Fruit fly (Drosophila melanogaster) whole organism, wandering third instar larva: Measurements from ENCODE around the gene AlaRS.

Experiments used
- Abd-B ChIP-seq: fragments of >200 bp; optimal IDR thresholded peaks from 2 replicates; lab custom pipeline; 2017; ENCODE audit warnings: missing biosample characterization, missing genetic modification characterization
- CG32264 ChIP-seq: fragments of 200-800 bp; sonication (Bioruptor generic); optimal IDR thresholded peaks from 2 replicates; lab custom pipeline; 2016; ENCODE audit warnings: missing biosample characterization, missing genetic modification characterization
- CG9705 ChIP-seq: fragments of 200-800 bp; sonication (Bioruptor generic); optimal IDR thresholded peaks from 2 replicates; lab custom pipeline; 2018; ENCODE audit warnings: missing biosample characterization, mild to moderate bottlenecking, missing genetic modification characterization
- CrebA ChIP-seq: fragments of 200-800 bp; sonication (Bioruptor generic); optimal IDR thresholded peaks from 2 replicates; lab custom pipeline; 2016; ENCODE audit warnings: missing biosample characterization, mild to moderate bottlenecking, missing genetic modification characterization, borderline replicate concordance
- Dfd ChIP-seq: fragments of >200 bp; optimal IDR thresholded peaks from 2 replicates; lab custom pipeline; 2017; ENCODE audit warnings: missing biosample characterization, missing genetic modification characterization
- Dif ChIP-seq: fragments of 200-275, 200-300 bp; sonication (Bioruptor generic); optimal IDR thresholded peaks from 2 replicates; lab custom pipeline; 2018; ENCODE audit warnings: missing biosample characterization, missing genetic modification characterization; ENCODE audit not compliant: partially characterized antibody
- GATAd ChIP-seq: sonication (Bioruptor generic); optimal IDR thresholded peaks from 2 replicates; lab custom pipeline; 2016; ENCODE audit warnings: missing biosample characterization, missing genetic modification characterization
- HLH106 ChIP-seq: fragments of 200-800 bp; optimal IDR thresholded peaks from 3 replicates; lab custom pipeline; 2019; ENCODE audit warnings: missing biosample characterization, mild to moderate bottlenecking, missing genetic modification characterization, moderate library complexity
- Hnf4 ChIP-seq: fragments of 200-800 bp; sonication (Bioruptor generic); optimal IDR thresholded peaks from 2 replicates; lab custom pipeline; 2016; ENCODE audit warnings: missing biosample characterization, mild to moderate bottlenecking, missing genetic modification characterization
- Hr78 ChIP-seq: fragments of >200 bp; optimal IDR thresholded peaks from 2 replicates; lab custom pipeline; 2017; ENCODE audit warnings: missing biosample characterization, missing genetic modification characterization
- Hr83 ChIP-seq: fragments of 200-300 bp; sonication (Bioruptor generic); optimal IDR thresholded peaks from 2 replicates; lab custom pipeline; 2016; ENCODE audit warnings: missing biosample characterization, mild to moderate bottlenecking, missing genetic modification characterization, moderate library complexity; ENCODE audit not compliant: poor library complexity, severe bottlenecking
- Jra ChIP-seq: sonication (Bioruptor generic); optimal IDR thresholded peaks from 2 replicates; lab custom pipeline; 2016; ENCODE audit warnings: missing biosample characterization, missing genetic modification characterization
- Mio ChIP-seq: sonication (Bioruptor generic); optimal IDR thresholded peaks from 2 replicates; lab custom pipeline; 2016; ENCODE audit warnings: missing biosample characterization, missing genetic modification characterization
- Myc ChIP-seq: fragments of >200 bp; optimal IDR thresholded peaks from 2 replicates; lab custom pipeline; 2017
- N ChIP-seq: fragments of >200 bp; optimal IDR thresholded peaks from 2 replicates; lab custom pipeline; 2018; ENCODE audit warnings: missing biosample characterization, missing external identifiers, missing genetic modification characterization
- OdsH ChIP-seq: fragments of 200-800 bp; sonication (Bioruptor generic); optimal IDR thresholded peaks from 2 replicates; lab custom pipeline; 2016; ENCODE audit warnings: missing biosample characterization, mild to moderate bottlenecking, missing genetic modification characterization
- Rel ChIP-seq, 2 experiments: fragments of 200-800 bp; sonication (Bioruptor generic) in 1 of 2; optimal IDR thresholded peaks; 2 replicates in 1 of 2; 3 replicates in 1 of 2; lab custom pipeline; 2016 to 2019; ENCODE audit warnings: mild to moderate bottlenecking in 2 of 2, missing biosample characterization in 2 of 2, missing genetic modification characterization in 2 of 2, moderate library complexity in 1 of 2
- Sp1 ChIP-seq: fragments of 200-800 bp; sonication (Bioruptor generic); optimal IDR thresholded peaks from 3 replicates; lab custom pipeline; 2019; ENCODE audit warnings: missing biosample characterization, mild to moderate bottlenecking, missing genetic modification characterization, moderate library complexity
- Vsx2 ChIP-seq: fragments of 200-300, 225-300 bp; sonication (Bioruptor generic); optimal IDR thresholded peaks from 2 replicates; lab custom pipeline; 2018; ENCODE audit warnings: missing biosample characterization, missing genetic modification characterization; ENCODE audit not compliant: partially characterized antibody
- br ChIP-seq: fragments of 200-800 bp; sonication (Bioruptor generic); optimal IDR thresholded peaks from 2 replicates; lab custom pipeline; 2016; ENCODE audit warnings: missing biosample characterization, missing genetic modification characterization
- brk ChIP-seq: fragments of 200-800 bp; sonication (Bioruptor generic); optimal IDR thresholded peaks from 2 replicates; lab custom pipeline; 2016; ENCODE audit warnings: missing biosample characterization, mild to moderate bottlenecking, missing genetic modification characterization
- dl ChIP-seq, 2 experiments: fragments of 175-275, 200-275 bp in 1 of 2; fragments of 200-275 bp in 1 of 2; sonication (Bioruptor generic); optimal IDR thresholded peaks; lab custom pipeline; 2018; ENCODE audit warnings: mild to moderate bottlenecking in 2 of 2, missing biosample characterization in 2 of 2, missing genetic modification characterization in 2 of 2, moderate library complexity in 2 of 2; ENCODE audit not compliant: partially characterized antibody in 2 of 2, insufficient read depth in 1 of 2
- dmrt93B ChIP-seq: fragments of 200-800 bp; sonication (Bioruptor generic); optimal IDR thresholded peaks from 2 replicates; lab custom pipeline; 2018; ENCODE audit warnings: missing biosample characterization, mild to moderate bottlenecking, missing genetic modification characterization
- dsf ChIP-seq: sonication (Bioruptor generic); optimal IDR thresholded peaks from 2 replicates; lab custom pipeline; 2016; ENCODE audit warnings: missing biosample characterization, missing genetic modification characterization, borderline replicate concordance
- ey ChIP-seq: fragments of 200-800 bp; sonication (Bioruptor generic); optimal IDR thresholded peaks from 2 replicates; lab custom pipeline; 2016; ENCODE audit warnings: missing biosample characterization, missing genetic modification characterization
- foxo ChIP-seq, 2 experiments: fragments of 200-800 bp; sonication (Bioruptor generic); optimal IDR thresholded peaks; 2 replicates in 1 of 2; 3 replicates in 1 of 2; lab custom pipeline; 2016 to 2017; ENCODE audit warnings: missing biosample characterization in 2 of 2, missing genetic modification characterization in 2 of 2
- fru ChIP-seq: fragments of 200-800 bp; sonication (Bioruptor generic); optimal IDR thresholded peaks from 3 replicates; lab custom pipeline; 2016; ENCODE audit warnings: missing biosample characterization, mild to moderate bottlenecking, missing genetic modification characterization
- h ChIP-seq: fragments of 200-800 bp; sonication (Bioruptor generic); optimal IDR thresholded peaks from 3 replicates; lab custom pipeline; 2016; ENCODE audit warnings: missing biosample characterization, mild to moderate bottlenecking, missing genetic modification characterization
- jim ChIP-seq: fragments of 175-275, 200-325 bp; sonication (Bioruptor generic); optimal IDR thresholded peaks from 2 replicates; lab custom pipeline; 2016; ENCODE audit warnings: missing biosample characterization, mild to moderate bottlenecking, missing genetic modification characterization
- lola ChIP-seq: fragments of >200 bp; optimal IDR thresholded peaks from 2 replicates; lab custom pipeline; 2017; ENCODE audit warnings: missing biosample characterization, missing genetic modification characterization
- pan ChIP-seq: fragments of >200 bp; optimal IDR thresholded peaks from 2 replicates; lab custom pipeline; 2017
- psq ChIP-seq: fragments of 200-800 bp; sonication (Bioruptor generic); optimal IDR thresholded peaks from 3 replicates; lab custom pipeline; 2017; ENCODE audit warnings: missing biosample characterization, mild to moderate bottlenecking, missing genetic modification characterization, moderate library complexity
- rgr ChIP-seq: fragments of 200-800 bp; sonication (Bioruptor generic); optimal IDR thresholded peaks from 3 replicates; lab custom pipeline; 2016; ENCODE audit warnings: missing biosample characterization, mild to moderate bottlenecking, missing genetic modification characterization
- sage ChIP-seq: fragments of 200-800 bp; sonication (Bioruptor generic); optimal IDR thresholded peaks from 2 replicates; lab custom pipeline; 2016; ENCODE audit warnings: missing biosample characterization, mild to moderate bottlenecking, missing genetic modification characterization
- sv ChIP-seq: fragments of 200-800 bp; sonication (Bioruptor generic); optimal IDR thresholded peaks from 3 replicates; lab custom pipeline; 2016; ENCODE audit warnings: missing biosample characterization, missing genetic modification characterization
- tai ChIP-seq: sonication (Bioruptor generic); optimal IDR thresholded peaks from 2 replicates; lab custom pipeline; 2016; ENCODE audit warnings: missing biosample characterization, missing genetic modification characterization
- usp ChIP-seq: fragments of >200 bp; optimal IDR thresholded peaks from 2 replicates; lab custom pipeline; 2017; ENCODE audit warnings: missing biosample characterization, missing genetic modification characterization
- woc ChIP-seq: sonication (Bioruptor generic); optimal IDR thresholded peaks from 2 replicates; lab custom pipeline; 2016; ENCODE audit warnings: missing biosample characterization, mild to moderate bottlenecking, missing genetic modification characterization

Gene AlaRS

dm6 chr2L:8365701-8366643, 15.6 kb downstream of the AlaRS start, which contains the start of gene Pp2A-29B:
Gene Pp2A-29B, plus strand, starts transcription at chr2L:8366038.
- peak; percentile 4 for TF ChIP-seq ey (GFP tag; lab: Kevin White, UChicago)
- TF ChIP-seq Hr78 (GFP tag; lab: Kevin White, UChicago): no peak
- TF ChIP-seq dmrt93B: no peak
- no peak for TF ChIP-seq lola (GFP tag; lab: Kevin White, UChicago)
- no peak for TF ChIP-seq usp (GFP tag; lab: Kevin White, UChicago)
- TF ChIP-seq OdsH (GFP tag; lab: Kevin White, UChicago): no peak
- TF ChIP-seq HLH106 (tag; lab: Kevin White, UChicago): peak; percentile 49
- TF ChIP-seq rgr (GFP tag; lab: Kevin White, UChicago): peak; percentile 38
- TF ChIP-seq CG9705: peak; percentile 19
- TF ChIP-seq sage (GFP tag; lab: Kevin White, UChicago): peak; percentile 23
- TF ChIP-seq psq (GFP tag; lab: Kevin White, UChicago): no peak
- TF ChIP-seq Dfd: no peak
- peak; percentile 55 for TF ChIP-seq h (GFP tag; lab: Kevin White, UChicago)
- peak; percentile 53 for TF ChIP-seq Hnf4 (GFP tag; lab: Kevin White, UChicago)
- TF ChIP-seq Abd-B (GFP tag; lab: Kevin White, UChicago): no peak
- TF ChIP-seq foxo (GFP tag; optimal IDR thresholded peaks at IDR 0.05; lab: Kevin White, UChicago): peak in 1 of 2 experiments; percentile 23
- no peak for TF ChIP-seq dl (GFP tag; optimal IDR thresholded peaks at IDR 0.05; lab: Kevin White, UChicago; ENCODE audit: insufficient read depth in 1 of 2, partially characterized antibody in 2 of 2)
- peak; percentile 88 for TF ChIP-seq N (GFP tag; lab: Kevin White, UChicago)
- TF ChIP-seq fru: peak; percentile 23
- no peak for TF ChIP-seq br (GFP tag; lab: Kevin White, UChicago)
- no peak for TF ChIP-seq Hr83
- peak; percentile 54 for TF ChIP-seq dsf (GFP tag; lab: Kevin White, UChicago)
- TF ChIP-seq Dif (GFP tag; lab: Kevin White, UChicago): no peak
- no peak for TF ChIP-seq Myc (lab: Kevin White, UChicago)
- TF ChIP-seq woc (GFP tag; lab: Kevin White, UChicago): peak; percentile 59
- TF ChIP-seq Sp1: peak; percentile 33
- no peak for TF ChIP-seq Rel (GFP tag; optimal IDR thresholded peaks at IDR 0.05; lab: Kevin White, UChicago)
- peak; percentile 31 for TF ChIP-seq Rel (tag; optimal IDR thresholded peaks at IDR 0.05; lab: Kevin White, UChicago)
- peak; percentile 63 for TF ChIP-seq Jra (GFP tag; lab: Kevin White, UChicago)
- peak; percentile 81 for TF ChIP-seq brk (GFP tag; lab: Kevin White, UChicago)
- no peak for TF ChIP-seq GATAd (GFP tag; lab: Kevin White, UChicago)

dm6 chr2L:8364006-8364956, 17.3 kb downstream of the AlaRS start, which contains the start of the genes RpS13 and CSN8:
Gene RpS13, minus strand, starts transcription at chr2L:8364662.
Gene CSN8, plus strand, starts transcription at chr2L:8364855.
- TF ChIP-seq ey (GFP tag; lab: Kevin White, UChicago) (no peak), Rel (GFP tag; optimal IDR thresholded peaks at IDR 0.05; lab: Kevin White, UChicago) (no peak), Rel (tag; optimal IDR thresholded peaks at IDR 0.05; lab: Kevin White, UChicago) (peak; percentile 3), usp (GFP tag; lab: Kevin White, UChicago) (no peak), dmrt93B (no peak), Hnf4 (GFP tag; lab: Kevin White, UChicago) (peak; percentile 32), jim (GFP tag; lab: Kevin White, UChicago) (no peak), dsf (GFP tag; lab: Kevin White, UChicago) (no peak), GATAd (GFP tag; lab: Kevin White, UChicago) (no peak), Hr83 (no peak), Myc (lab: Kevin White, UChicago) (peak; percentile 62), brk (GFP tag; lab: Kevin White, UChicago) (peak; percentile 38), CrebA (GFP tag; lab: Kevin White, UChicago) (no peak), fru (peak; percentile 20), pan (lab: Kevin White, UChicago) (no peak), Vsx2 (GFP tag; lab: Kevin White, UChicago) (no peak), Abd-B (GFP tag; lab: Kevin White, UChicago) (no peak), psq (GFP tag; lab: Kevin White, UChicago) (no peak), Hr78 (GFP tag; lab: Kevin White, UChicago) (no peak), h (GFP tag; lab: Kevin White, UChicago) (peak; percentile 58), rgr (GFP tag; lab: Kevin White, UChicago) (peak; percentile 36), CG9705 (peak; percentile 9), N (GFP tag; lab: Kevin White, UChicago) (no peak), HLH106 (tag; lab: Kevin White, UChicago) (no peak), Jra (GFP tag; lab: Kevin White, UChicago) (no peak), tai (peak; percentile 48), sage (GFP tag; lab: Kevin White, UChicago) (no peak), woc (GFP tag; lab: Kevin White, UChicago) (peak; percentile 7), dl (GFP tag; optimal IDR thresholded peaks at IDR 0.05; lab: Kevin White, UChicago; ENCODE audit: insufficient read depth in 1 of 2, partially characterized antibody in 2 of 2) (no peak), CG32264 (GFP tag; lab: Kevin White, UChicago) (no peak), Mio (GFP tag; lab: Kevin White, UChicago) (no peak), br (GFP tag; lab: Kevin White, UChicago) (no peak), OdsH (GFP tag; lab: Kevin White, UChicago) (no peak), sv (no peak), lola (GFP tag; lab: Kevin White, UChicago) (no peak), Dfd (no peak), Sp1 (peak; percentile 58)
